Worm (Caenorhabditis elegans): ENCODE measurements around the gene zhit-3.

ce11 chrV:10249515-10249914, 37.6 kb upstream of the zhit-3 start:
- TF ChIP-seq ceh-32 (tag; optimal IDR thresholded peaks at IDR 0.05; ENCODE audit: poor library complexity), result no peak
- TF ChIP-seq ama-1 (optimal IDR thresholded peaks at IDR 0.05), result no peak
- no peak for TF ChIP-seq lin-15B (tag; optimal IDR thresholded peaks at IDR 0.05)
- TF ChIP-seq pqm-1 (tag; optimal IDR thresholded peaks at IDR 0.05), result no peak
- TF ChIP-seq fkh-10 (GFP tag; optimal IDR thresholded peaks at IDR 0.05), result no peak
- TF ChIP-seq fos-1 (tag; optimal IDR thresholded peaks at IDR 0.05), result no peak
- TF ChIP-seq F49E8.2 (tag; optimal IDR thresholded peaks at IDR 0.05; ENCODE audit: borderline replicate concordance), result no peak
- no peak for TF ChIP-seq nhr-10 (tag; optimal IDR thresholded peaks at IDR 0.05)
- TF ChIP-seq nhr-77 (tag; optimal IDR thresholded peaks at IDR 0.05), result no peak
- no peak for TF ChIP-seq dmd-6 (GFP tag; IDR thresholded peaks at IDR 0.05)
- TF ChIP-seq daf-8 (GFP tag; IDR thresholded peaks at IDR 0.05), result no peak
- TF ChIP-seq ztf-11 (tag; optimal IDR thresholded peaks at IDR 0.05), result no peak

Data from whole organism, L4 larva.